Fruit fly (Drosophila melanogaster) whole organism, embryonic: Measurements from ENCODE around the gene CG43938.

ENCODE experiments used
- Bdp1 ChIP-seq: fragments of 200-800 bp; sonication (Bioruptor generic); optimal IDR thresholded peaks from 3 replicates; lab custom pipeline; 2016; ENCODE audit warnings: missing biosample characterization, missing genetic modification characterization
- CG10462 ChIP-seq: fragments of 200-800 bp; sonication (Bioruptor generic); optimal IDR thresholded peaks from 2 replicates; lab custom pipeline; 2016; ENCODE audit warnings: missing biosample characterization, missing genetic modification characterization
- CG11723 ChIP-seq: fragments of 200-800 bp; sonication (Bioruptor generic); optimal IDR thresholded peaks from 2 replicates; lab custom pipeline; 2017; ENCODE audit warnings: missing biosample characterization, mild to moderate bottlenecking, missing genetic modification characterization
- CG12236 ChIP-seq: fragments of 200-800 bp; sonication (Bioruptor generic); optimal IDR thresholded peaks from 2 replicates; lab custom pipeline; 2016; ENCODE audit warnings: missing biosample characterization, missing genetic modification characterization
- CG12769 ChIP-seq: fragments of 200-800 bp; sonication (Bioruptor generic); optimal IDR thresholded peaks from 2 replicates; lab custom pipeline; 2019; ENCODE audit warnings: missing biosample characterization, mild to moderate bottlenecking, missing genetic modification characterization, moderate library complexity
- CG14667 ChIP-seq: fragments of 200-800 bp; sonication (Bioruptor generic); IDR thresholded peaks from 2 replicates; pipeline ENCODE4 v1.3.6; 2022; ENCODE audit warnings: missing biosample characterization, missing genetic modification characterization
- CG14710 ChIP-seq: fragments of 200-800 bp; sonication (Bioruptor generic); optimal IDR thresholded peaks from 3 replicates; lab custom pipeline; 2019; ENCODE audit warnings: missing biosample characterization, mild to moderate bottlenecking, missing genetic modification characterization, moderate library complexity
- CG1647 ChIP-seq: fragments of 200-800 bp; sonication (Bioruptor generic); optimal IDR thresholded peaks from 3 replicates; lab custom pipeline; 2016; ENCODE audit warnings: missing biosample characterization, missing genetic modification characterization
- CG16815 ChIP-seq: fragments of 200-800 bp; sonication (Bioruptor generic); optimal IDR thresholded peaks from 3 replicates; lab custom pipeline; 2017; ENCODE audit warnings: missing biosample characterization, mild to moderate bottlenecking, missing genetic modification characterization
- CG17912 ChIP-seq: fragments of 200-800 bp; sonication (Bioruptor generic); optimal IDR thresholded peaks from 2 replicates; lab custom pipeline; 2018; ENCODE audit warnings: missing biosample characterization, mild to moderate bottlenecking, missing genetic modification characterization
- CG31388 ChIP-seq: fragments of 200-800 bp; sonication (Bioruptor generic); optimal IDR thresholded peaks from 2 replicates; lab custom pipeline; 2016; ENCODE audit warnings: missing biosample characterization, missing genetic modification characterization
- CG33557 ChIP-seq: fragments of 200-800 bp; sonication (Bioruptor generic); optimal IDR thresholded peaks from 2 replicates; lab custom pipeline; 2019; ENCODE audit warnings: missing biosample characterization, mild to moderate bottlenecking, missing genetic modification characterization, moderate library complexity
- CG3838 ChIP-seq: fragments of 200-800 bp; sonication (Bioruptor generic); optimal IDR thresholded peaks from 3 replicates; lab custom pipeline; 2016; ENCODE audit warnings: missing biosample characterization, missing genetic modification characterization
- CG3995 ChIP-seq: fragments of 200-800 bp; sonication (Bioruptor generic); optimal IDR thresholded peaks from 3 replicates; lab custom pipeline; 2016; ENCODE audit warnings: missing biosample characterization, missing genetic modification characterization
- CG4328 ChIP-seq: fragments of 200-800 bp; sonication (Bioruptor generic); optimal IDR thresholded peaks from 3 replicates; lab custom pipeline; 2017; ENCODE audit warnings: missing biosample characterization, missing genetic modification reagents, missing genetic modification characterization
- CG5245 ChIP-seq: fragments of 200-800 bp; sonication (Bioruptor generic); optimal IDR thresholded peaks from 3 replicates; lab custom pipeline; 2016; ENCODE audit warnings: missing biosample characterization, missing genetic modification characterization
- CG6765 ChIP-seq: fragments of 200-800 bp; sonication (Bioruptor generic); optimal IDR thresholded peaks from 3 replicates; lab custom pipeline; 2017; ENCODE audit warnings: missing biosample characterization, mild to moderate bottlenecking, missing genetic modification characterization
- CG9727 ChIP-seq: fragments of 200-800 bp; sonication (Bioruptor generic); optimal IDR thresholded peaks from 3 replicates; lab custom pipeline; 2017; ENCODE audit warnings: missing biosample characterization, mild to moderate bottlenecking, missing genetic modification characterization
- CTCF ChIP-seq: fragments of 200-800 bp; sonication (Bioruptor generic); optimal IDR thresholded peaks from 2 replicates; lab custom pipeline; 2017; ENCODE audit warnings: missing biosample characterization, mild to moderate bottlenecking, missing genetic modification characterization, moderate library complexity
- CrebB ChIP-seq: fragments of 200-800 bp; sonication (Bioruptor generic); optimal IDR thresholded peaks from 3 replicates; lab custom pipeline; 2018; ENCODE audit warnings: missing biosample characterization, mild to moderate bottlenecking, missing genetic modification characterization
- Dll ChIP-seq: fragments of 200-800 bp; sonication (Bioruptor generic); IDR thresholded peaks from 4 replicates; pipeline ENCODE4 v1.3.6; 2022; ENCODE audit warnings: missing biosample characterization, missing genetic modification characterization; ENCODE audit not compliant: partially characterized antibody
- Doc3 ChIP-seq: fragments of 200-800 bp; sonication (Bioruptor generic); IDR thresholded peaks from 3 replicates; pipeline ENCODE4 v1.3.6; 2022; ENCODE audit warnings: missing biosample characterization, missing genetic modification characterization; ENCODE audit not compliant: partially characterized antibody
- E2f1 ChIP-seq: fragments of 200-800 bp; sonication (Bioruptor generic); IDR thresholded peaks from 2 replicates; pipeline ENCODE4 v1.3.6; 2022; ENCODE audit warnings: missing biosample characterization, missing genetic modification characterization
- Ets65A ChIP-seq: fragments of 200-800 bp; sonication (Bioruptor generic); peaks from one replicate; lab custom pipeline; 2016; ENCODE audit warnings: missing biosample characterization, missing genetic modification characterization
- Fer3 ChIP-seq: fragments of 200-800 bp; sonication (Bioruptor generic); optimal IDR thresholded peaks from 2 replicates; lab custom pipeline; 2018; ENCODE audit warnings: missing biosample characterization, mild to moderate bottlenecking, missing genetic modification characterization, moderate library complexity
- GATAe ChIP-seq: fragments of 200-800 bp; sonication (Bioruptor generic); conservative IDR thresholded peaks from 2 replicates; pipeline ENCODE4 v1.3.6; 2022; ENCODE audit warnings: missing biosample characterization, missing genetic modification characterization
- Gug ChIP-seq: fragments of 200-800 bp; sonication (Bioruptor generic); IDR thresholded peaks from 4 replicates; pipeline ENCODE4 v1.3.6; 2022; ENCODE audit warnings: missing biosample characterization, missing genetic modification characterization
- Lim3 ChIP-seq: fragments of 200-800 bp; sonication (Bioruptor generic); IDR thresholded peaks from 2 replicates; pipeline ENCODE4 v1.3.6; 2022; ENCODE audit warnings: missing biosample characterization, missing genetic modification characterization
- Mad ChIP-seq: fragments of 200-800 bp; sonication (Bioruptor generic); optimal IDR thresholded peaks from 2 replicates; lab custom pipeline; 2016; ENCODE audit warnings: missing biosample characterization, missing genetic modification characterization
- NC2α ChIP-seq: fragments of 200-800 bp; sonication (Bioruptor generic); optimal IDR thresholded peaks from 2 replicates; lab custom pipeline; 2016; ENCODE audit warnings: missing biosample characterization, missing genetic modification characterization
- Nf-YA ChIP-seq: fragments of 200-800 bp; sonication (Bioruptor generic); IDR thresholded peaks from 2 replicates; pipeline ENCODE4 v1.3.6; 2022; ENCODE audit warnings: missing biosample characterization, missing genetic modification characterization
- Rx ChIP-seq: fragments of 200-800 bp; sonication (Bioruptor generic); IDR thresholded peaks from 2 replicates; pipeline ENCODE4 v1.3.6; 2022; ENCODE audit warnings: missing biosample characterization, missing genetic modification characterization
- Tbp ChIP-seq: fragments of >200 bp; optimal IDR thresholded peaks from 2 replicates; lab custom pipeline; 2018; ENCODE audit warnings: missing biosample characterization, missing genetic modification characterization
- bbx ChIP-seq: fragments of 200-800 bp; sonication (Bioruptor generic); IDR thresholded peaks from 2 replicates; pipeline ENCODE4 v1.3.6; 2022; ENCODE audit warnings: missing biosample characterization, missing genetic modification characterization; ENCODE audit not compliant: partially characterized antibody
- cas ChIP-seq: fragments of 200-800 bp; sonication (Bioruptor generic); IDR thresholded peaks from 2 replicates; pipeline ENCODE4 v1.3.6; 2022; ENCODE audit warnings: missing biosample characterization, missing genetic modification characterization
- cato ChIP-seq: fragments of 200-800 bp; sonication (Bioruptor generic); optimal IDR thresholded peaks from 2 replicates; lab custom pipeline; 2016; ENCODE audit warnings: missing biosample characterization, missing genetic modification characterization, borderline replicate concordance
- chm ChIP-seq: fragments of 200-800 bp; sonication (Bioruptor generic); IDR thresholded peaks from 2 replicates; pipeline ENCODE4 v1.3.6; 2022; ENCODE audit warnings: missing biosample characterization, missing genetic modification characterization
- cwo ChIP-seq: fragments of 200-800 bp; sonication (Bioruptor generic); optimal IDR thresholded peaks from 3 replicates; lab custom pipeline; 2017; ENCODE audit warnings: missing biosample characterization, missing genetic modification characterization, mild to moderate bottlenecking, moderate library complexity, missing genetic modification reagents
- dati ChIP-seq: fragments of 200-800 bp; sonication (Bioruptor generic); IDR thresholded peaks from 2 replicates; pipeline ENCODE4 v1.3.6; 2022; ENCODE audit warnings: missing biosample characterization, missing genetic modification characterization
- gcm ChIP-seq: fragments of 200-800 bp; sonication (Bioruptor generic); optimal IDR thresholded peaks from 2 replicates; lab custom pipeline; 2019; ENCODE audit warnings: missing biosample characterization, mild to moderate bottlenecking, missing genetic modification characterization, moderate library complexity
- gem ChIP-seq: fragments of 200-800 bp; sonication (Bioruptor generic); optimal IDR thresholded peaks from 2 replicates; lab custom pipeline; 2019; ENCODE audit warnings: missing biosample characterization, mild to moderate bottlenecking, missing genetic modification characterization, moderate library complexity
- grau ChIP-seq: fragments of 200-800 bp; optimal IDR thresholded peaks from 3 replicates; lab custom pipeline; 2019; ENCODE audit warnings: missing biosample characterization, mild to moderate bottlenecking, missing genetic modification characterization, moderate library complexity
- gsb-n ChIP-seq: fragments of 200-800 bp; sonication (Bioruptor generic); optimal IDR thresholded peaks from 3 replicates; lab custom pipeline; 2018; ENCODE audit warnings: missing biosample characterization, mild to moderate bottlenecking, missing genetic modification characterization
- kah ChIP-seq: fragments of 200-800 bp; sonication (Bioruptor generic); optimal IDR thresholded peaks from 2 replicates; lab custom pipeline; 2018; ENCODE audit warnings: missing biosample characterization, mild to moderate bottlenecking, missing genetic modification characterization
- nmo ChIP-seq: fragments of 200-800 bp; sonication (Bioruptor generic); optimal IDR thresholded peaks from 2 replicates; lab custom pipeline; 2018; ENCODE audit warnings: missing biosample characterization, mild to moderate bottlenecking, missing genetic modification characterization, moderate library complexity
- sc ChIP-seq, 3 experiments: fragments of >200 bp in 2 of 3; fragments of 200-800 bp in 1 of 3; sonication (Bioruptor generic) in 1 of 3; optimal IDR thresholded peaks; 2 replicates in 2 of 3; 3 replicates in 1 of 3; lab custom pipeline; 2017; ENCODE audit warnings: mild to moderate bottlenecking in 1 of 3, missing biosample characterization in 1 of 3, missing genetic modification characterization in 1 of 3, missing genetic modification reagents in 1 of 3
- seq ChIP-seq: fragments of 200-800 bp; sonication (Bioruptor generic); IDR thresholded peaks from 2 replicates; pipeline ENCODE4 v1.3.6; 2022; ENCODE audit warnings: missing biosample characterization, missing genetic modification characterization
- sima ChIP-seq: fragments of 200-800 bp; sonication (Bioruptor generic); optimal IDR thresholded peaks from 2 replicates; lab custom pipeline; 2016; ENCODE audit warnings: missing biosample characterization, missing genetic modification characterization
- slbo ChIP-seq: fragments of 200-800 bp; sonication (Bioruptor generic); IDR thresholded peaks from 2 replicates; pipeline ENCODE4 v1.3.6; 2022; ENCODE audit warnings: missing biosample characterization, missing genetic modification characterization
- stc ChIP-seq: fragments of 200-800 bp; sonication (Bioruptor generic); IDR thresholded peaks from 2 replicates; pipeline ENCODE4 v1.3.6; 2022; ENCODE audit warnings: missing biosample characterization, missing genetic modification characterization
- sug ChIP-seq: fragments of 200-800 bp; optimal IDR thresholded peaks from 2 replicates; lab custom pipeline; 2019; ENCODE audit warnings: missing biosample characterization, mild to moderate bottlenecking, missing genetic modification characterization, moderate library complexity
- vnd ChIP-seq: fragments of 200-800 bp; sonication (Bioruptor generic); IDR thresholded peaks from 3 replicates; pipeline ENCODE4 v1.3.6; 2022; ENCODE audit warnings: missing biosample characterization, missing genetic modification characterization; ENCODE audit not compliant: partially characterized antibody

Gene CG43938

dm6 chr3L:21131427-21131826 lies 10.0 kb downstream of the CG43938 start, which contains the start of gene ICA69 (continued):
- no peak for TF ChIP-seq Fer3
- TF ChIP-seq sug (tag; lab: Kevin White, UChicago), result no peak
- no peak for TF ChIP-seq CG1647 (GFP tag; lab: Kevin White, UChicago)
- TF ChIP-seq seq (GFP tag; lab: Robert Waterston, UW), result peak; percentile 40; the same call in 1 of the 2 replicates
- no peak for TF ChIP-seq CG31388 (GFP tag; lab: Kevin White, UChicago)
- no peak for TF ChIP-seq CG4328
- TF ChIP-seq Dll, result no peak
- TF ChIP-seq nmo (GFP tag; lab: Kevin White, UChicago), result peak; percentile 67
- TF ChIP-seq grau (tag; lab: Kevin White, UChicago), result no peak
- no peak for TF ChIP-seq CG16815 (GFP tag; lab: Kevin White, UChicago)
- TF ChIP-seq CG6765 (GFP tag; lab: Kevin White, UChicago), result no peak
- peak; percentile 73 for TF ChIP-seq CG10462 (GFP tag; lab: Kevin White, UChicago)
- peak; percentile 46 for TF ChIP-seq CG14710 (tag; lab: Kevin White, UChicago)
- no peak for TF ChIP-seq cas (GFP tag; lab: Robert Waterston, UW)
- no peak for TF ChIP-seq CG9727 (GFP tag; lab: Kevin White, UChicago)
- TF ChIP-seq CG14667 (GFP tag; lab: Robert Waterston, UW), result no peak
- TF ChIP-seq CG3995 (GFP tag; lab: Kevin White, UChicago), result no peak
- TF ChIP-seq gsb-n (tag; lab: Kevin White, UChicago), result no peak
- TF ChIP-seq CG17912 (GFP tag; lab: Kevin White, UChicago), result no peak
- no peak for TF ChIP-seq CrebB
- TF ChIP-seq NC2α (GFP tag; lab: Kevin White, UChicago), result no peak
- no peak for TF ChIP-seq chm (GFP tag; lab: Robert Waterston, UW)
- no peak for TF ChIP-seq kah (GFP tag; lab: Kevin White, UChicago)
- no peak for TF ChIP-seq Mad (GFP tag; lab: Kevin White, UChicago)
- TF ChIP-seq CG12769 (tag; lab: Kevin White, UChicago), result no peak
- no peak for TF ChIP-seq vnd
- no peak for TF ChIP-seq GATAe (GFP tag; lab: Robert Waterston, UW)
- TF ChIP-seq Rx, result no peak
- no peak for TF ChIP-seq Doc3
- no peak for TF ChIP-seq Bdp1 (GFP tag; lab: Kevin White, UChicago)
- no peak for TF ChIP-seq gem
- TF ChIP-seq sc (optimal IDR thresholded peaks at IDR 0.05; lab: Kevin White, UChicago), result no peak
- no peak for TF ChIP-seq sc (GFP tag; optimal IDR thresholded peaks at IDR 0.05; lab: Kevin White, UChicago)
- TF ChIP-seq E2f1 (GFP tag; lab: Robert Waterston, UW), result no peak
- no peak for TF ChIP-seq Gug
- TF ChIP-seq Tbp (GFP tag; lab: Kevin White, UChicago), result no peak
- TF ChIP-seq cwo (GFP tag; lab: Kevin White, UChicago), result no peak
- TF ChIP-seq CG12236 (GFP tag; lab: Kevin White, UChicago), result no peak
- TF ChIP-seq cato (GFP tag; lab: Kevin White, UChicago), result no peak
- TF ChIP-seq Lim3, result no peak
- peak; percentile 8; the same call in 1 of the 2 replicates for TF ChIP-seq bbx
- TF ChIP-seq Nf-YA (GFP tag; lab: Robert Waterston, UW), result no peak
- TF ChIP-seq dati (GFP tag; lab: Robert Waterston, UW), result no peak
- no peak for TF ChIP-seq CG33557 (GFP tag; lab: Kevin White, UChicago)
- no peak for TF ChIP-seq slbo (GFP tag; lab: Robert Waterston, UW)
- no peak for TF ChIP-seq CG11723 (GFP tag; lab: Kevin White, UChicago)
- no peak for TF ChIP-seq CG3838 (GFP tag; lab: Kevin White, UChicago)
- no peak for TF ChIP-seq sima (GFP tag; lab: Kevin White, UChicago)
- no peak for TF ChIP-seq CG5245 (GFP tag; lab: Kevin White, UChicago)
- TF ChIP-seq Ets65A, result peak; percentile 69
- TF ChIP-seq gcm (GFP tag; lab: Kevin White, UChicago), result no peak
- TF ChIP-seq stc (GFP tag; lab: Robert Waterston, UW), result no peak
- peak; percentile 41 for TF ChIP-seq CTCF (GFP tag; lab: Kevin White, UChicago)
